Worm (Caenorhabditis elegans): Measurements from ENCODE around the gene mel-11.

mel-11 gene

DNA sequence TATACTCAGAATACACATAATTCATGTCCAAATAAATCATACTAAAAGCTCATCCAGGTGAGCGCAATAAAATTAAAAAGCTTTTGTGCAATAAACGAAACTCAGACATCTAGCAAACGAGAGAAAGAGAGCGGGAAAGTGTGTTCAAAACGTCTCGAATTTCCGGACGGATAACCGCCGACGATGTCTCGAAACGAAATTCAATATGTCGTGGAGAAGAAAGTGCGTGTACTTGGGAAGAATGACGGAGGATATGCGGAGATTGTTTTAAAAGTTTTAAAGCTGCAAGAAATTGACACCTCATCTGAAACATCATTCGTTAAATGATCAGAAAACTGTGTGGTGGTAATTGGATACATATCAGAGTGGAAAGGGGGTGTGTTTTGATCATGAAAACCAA is 43.6 kb upstream of the mel-11 start:
- TF ChIP-seq blmp-1 (tag; optimal IDR thresholded peaks at IDR 0.05; ENCODE audit: insufficient read depth) (no peak), fos-1 (tag; optimal IDR thresholded peaks at IDR 0.05) (no peak), ceh-16 (tag; optimal IDR thresholded peaks at IDR 0.05) (no peak), nhr-129 (tag; optimal IDR thresholded peaks at IDR 0.05) (peak; percentile 6), lsy-2 (tag; optimal IDR thresholded peaks at IDR 0.05) (no peak), F13H6.1 (tag; optimal IDR thresholded peaks at IDR 0.05) (peak; percentile 46)

DNA sequence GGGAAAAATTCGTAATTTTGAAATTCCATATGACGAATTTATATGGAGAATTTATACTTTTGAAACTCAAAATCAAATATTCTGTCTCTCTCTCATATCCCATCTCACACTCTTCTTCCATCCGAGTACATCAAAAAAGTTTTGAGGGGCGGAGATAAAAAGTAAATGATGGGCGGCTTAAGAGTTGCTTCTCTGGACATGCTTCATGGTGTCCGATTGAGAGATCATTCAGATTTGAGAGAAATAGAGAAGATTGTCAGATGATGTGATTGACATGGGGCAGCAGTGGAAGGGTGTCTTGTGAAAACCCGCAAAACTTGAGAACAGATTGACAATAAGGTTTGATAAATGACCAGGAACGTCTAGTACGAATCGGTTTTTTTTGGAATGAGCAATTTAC is 42.6 kb upstream of the mel-11 start:
- TF ChIP-seq C34F6.9 (tag; optimal IDR thresholded peaks at IDR 0.05), result peak; percentile 37
- peak; percentile 33 for TF ChIP-seq nhr-129 (tag; optimal IDR thresholded peaks at IDR 0.05)
- no peak for TF ChIP-seq fos-1 (tag; optimal IDR thresholded peaks at IDR 0.05)

DNA sequence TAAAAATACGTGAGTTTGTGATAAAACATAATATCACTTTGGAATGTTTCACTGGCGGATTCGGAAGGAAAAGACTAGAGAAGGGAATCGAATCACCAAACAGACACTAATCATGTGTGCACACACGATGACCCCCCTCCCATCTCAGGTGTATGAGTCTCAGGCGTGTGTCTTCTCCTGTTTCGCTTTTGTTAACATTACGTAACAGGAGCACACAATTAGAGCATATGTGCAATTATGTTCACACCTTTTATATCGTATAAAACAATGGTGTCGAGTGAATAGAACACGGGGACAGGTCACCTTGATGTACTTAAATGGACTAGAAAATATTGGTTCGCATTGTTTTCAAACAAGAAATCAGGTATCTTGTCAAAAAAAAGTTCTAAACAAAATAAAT is 41.5 kb upstream of the mel-11 start:
- TF ChIP-seq nhr-129 (tag; optimal IDR thresholded peaks at IDR 0.05) (peak; percentile 2), skn-1 (tag; optimal IDR thresholded peaks at IDR 0.05) (no peak), nhr-11 (tag; optimal IDR thresholded peaks at IDR 0.05) (no peak), F13H6.1 (tag; optimal IDR thresholded peaks at IDR 0.05) (no peak)

DNA sequence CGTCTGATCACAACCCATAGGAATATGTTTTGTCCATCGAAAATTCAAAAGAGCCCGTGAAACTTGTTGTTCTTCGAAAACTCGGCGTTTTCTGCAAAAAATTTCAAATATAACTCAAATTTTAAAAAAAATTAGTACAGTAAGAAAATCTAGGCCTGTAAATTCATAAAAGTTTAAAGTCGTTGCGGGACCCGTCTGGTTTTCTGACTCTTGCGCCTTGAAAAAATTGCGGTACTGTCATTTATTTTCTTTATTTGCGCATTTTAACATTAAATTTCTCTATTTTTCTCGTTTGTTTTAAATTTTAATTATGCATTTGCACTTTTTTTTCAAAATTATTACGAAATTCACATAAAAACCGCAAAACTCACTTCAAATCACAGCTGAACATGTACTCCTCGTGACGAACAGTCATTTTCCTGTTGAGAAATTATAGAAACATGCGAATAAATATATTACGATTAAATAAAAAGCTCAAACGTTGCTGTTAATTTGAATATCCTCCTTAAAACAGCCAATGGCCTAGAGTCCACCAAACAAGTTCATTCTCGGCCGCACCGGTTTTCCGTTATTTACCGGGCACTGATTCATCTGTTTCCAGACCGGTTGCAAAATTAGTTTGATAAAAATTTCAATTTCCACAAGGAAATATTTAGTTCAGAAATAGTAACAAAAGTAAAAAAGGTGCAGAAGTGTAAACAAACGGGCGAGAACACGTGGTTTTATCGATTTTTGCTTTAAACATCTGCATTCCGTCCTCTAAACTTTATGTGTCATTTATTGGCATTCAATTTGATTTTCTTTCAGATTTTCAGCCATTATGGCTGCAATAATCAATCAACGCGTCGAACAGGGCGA is 39.0 kb upstream of the mel-11 start, which contains the start of the genes csa-1 and wdfy-2:
csa-1 (minus strand) TSS at position 669 of the 858 bp plus-strand sequence.
wdfy-2 (plus strand) TSS at position 808 of the 858 bp plus-strand sequence.
- TF ChIP-seq ama-1 (optimal IDR thresholded peaks at IDR 0.05) (no peak), nhr-11 (tag; optimal IDR thresholded peaks at IDR 0.05) (no peak), lin-11 (tag; optimal IDR thresholded peaks at IDR 0.05) (no peak), unc-55 (GFP tag; optimal IDR thresholded peaks at IDR 0.05) (peak; percentile 20), nhr-6 (tag; optimal IDR thresholded peaks at IDR 0.05) (no peak), lin-39 (tag; optimal IDR thresholded peaks at IDR 0.05) (no peak), ceh-16 (tag; optimal IDR thresholded peaks at IDR 0.05) (no peak), ceh-82 (tag; optimal IDR thresholded peaks at IDR 0.05) (no peak), nhr-10 (tag; optimal IDR thresholded peaks at IDR 0.05) (no peak), sma-9 (GFP tag; optimal IDR thresholded peaks at IDR 0.05) (no peak), sma-9 (tag; optimal IDR thresholded peaks at IDR 0.05) (no peak), C34F6.9 (tag; optimal IDR thresholded peaks at IDR 0.05) (peak; percentile 41), skn-1 (tag; optimal IDR thresholded peaks at IDR 0.05) (no peak), gmeb-1 (tag; optimal IDR thresholded peaks at IDR 0.05) (peak; percentile 27), fos-1 (tag; optimal IDR thresholded peaks at IDR 0.05) (peak; percentile 47), nhr-77 (tag; optimal IDR thresholded peaks at IDR 0.05) (no peak), dmd-4 (tag; optimal IDR thresholded peaks at IDR 0.05) (no peak), ztf-1 (GFP tag; conservative IDR thresholded peaks at IDR 0.05) (no peak), sma-3 (GFP tag; optimal IDR thresholded peaks at IDR 0.05) (no peak)

DNA sequence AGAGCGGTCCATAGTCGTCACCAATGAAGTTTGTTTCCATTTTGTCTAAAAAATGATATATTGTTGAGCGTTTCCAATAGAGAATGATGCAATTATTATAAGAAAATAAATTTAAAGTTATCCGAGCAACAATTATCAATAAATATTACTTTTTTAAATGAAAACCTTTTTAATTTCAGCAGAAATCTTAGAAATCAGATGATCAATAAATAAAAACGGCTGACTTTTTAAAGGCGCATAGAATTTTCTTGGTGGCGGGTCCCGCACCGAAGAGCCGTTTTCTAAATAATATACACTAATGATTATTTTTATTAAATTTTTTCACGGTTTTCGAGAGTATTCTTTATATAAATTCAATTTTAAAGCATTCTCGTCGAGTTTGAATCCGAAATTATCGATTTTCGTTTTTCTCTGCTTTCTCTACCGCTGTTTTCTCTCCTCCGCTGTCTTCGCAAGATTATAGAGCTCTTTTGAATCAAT is 35.4 kb upstream of the mel-11 start, which contains the start of gene rab-39:
rab-39 (minus strand) TSS at position 51 of the 480 bp plus-strand sequence.
- TF ChIP-seq mdl-1 (tag; optimal IDR thresholded peaks at IDR 0.05) (no peak), nhr-237 (tag; optimal IDR thresholded peaks at IDR 0.05) (no peak), lin-13 (GFP tag; optimal IDR thresholded peaks at IDR 0.05) (peak; percentile 23), egl-27 (tag; optimal IDR thresholded peaks at IDR 0.05) (no peak), lin-39 (tag; optimal IDR thresholded peaks at IDR 0.05) (no peak), nhr-129 (tag; optimal IDR thresholded peaks at IDR 0.05) (no peak), nhr-21 (tag; optimal IDR thresholded peaks at IDR 0.05) (no peak), snpc-4 (tag; optimal IDR thresholded peaks at IDR 0.05) (no peak), skn-1 (tag; optimal IDR thresholded peaks at IDR 0.05) (no peak), nhr-12 (tag; optimal IDR thresholded peaks at IDR 0.05) (no peak), fos-1 (tag; optimal IDR thresholded peaks at IDR 0.05) (peak; percentile 20), sma-3 (GFP tag; optimal IDR thresholded peaks at IDR 0.05) (no peak), lsy-2 (tag; optimal IDR thresholded peaks at IDR 0.05) (peak in 1 of 2 experiments; percentile 62), zag-1 (tag; optimal IDR thresholded peaks at IDR 0.05) (no peak), ceh-16 (tag; optimal IDR thresholded peaks at IDR 0.05) (no peak), gmeb-1 (tag; optimal IDR thresholded peaks at IDR 0.05) (no peak), unc-55 (GFP tag; optimal IDR thresholded peaks at IDR 0.05) (peak; percentile 69), ama-1 (optimal IDR thresholded peaks at IDR 0.05) (no peak), crh-2 (tag; optimal IDR thresholded peaks at IDR 0.05) (peak; percentile 20), C34F6.9 (tag; optimal IDR thresholded peaks at IDR 0.05) (peak; percentile 72)
